Fruit fly (Drosophila melanogaster) whole organism, pupa: ENCODE data around the gene spir.

Source experiments
- CG8301 ChIP-seq: fragments of 200-800 bp; sonication (Bioruptor generic); optimal IDR thresholded peaks from 2 replicates; lab custom pipeline; 2018; ENCODE audit warnings: missing biosample characterization, mild to moderate bottlenecking, missing genetic modification characterization
- D1 ChIP-seq: fragments of 200-800 bp; sonication (Bioruptor generic); optimal IDR thresholded peaks from 2 replicates; lab custom pipeline; 2018; ENCODE audit warnings: missing biosample characterization, mild to moderate bottlenecking, missing genetic modification characterization, moderate library complexity
- EcR ChIP-seq: fragments of 200-800 bp; sonication (Bioruptor generic); optimal IDR thresholded peaks from 3 replicates; lab custom pipeline; 2019; ENCODE audit warnings: missing biosample characterization, missing genetic modification characterization, mild to moderate bottlenecking, moderate library complexity, missing genetic modification reagents
- Pif1B ChIP-seq: fragments of 200-800 bp; sonication (Bioruptor generic); optimal IDR thresholded peaks from 3 replicates; lab custom pipeline; 2016; ENCODE audit warnings: missing biosample characterization, missing genetic modification characterization
- rn ChIP-seq: fragments of 200-800 bp; sonication (Bioruptor generic); IDR thresholded peaks from 2 replicates; pipeline ENCODE4 v1.3.6; 2022; ENCODE audit warnings: missing biosample characterization, missing genetic modification characterization

- TF ChIP-seq D1 (tag; lab: Kevin White, UChicago) (no peak), Pif1B (no peak), CG8301 (no peak), rn (GFP tag; lab: Robert Waterston, UW) (no peak), EcR (GFP tag; lab: Kevin White, UChicago) (no peak)
Measured at dm6 chr2L:20341999-20342325, 30.9 kb downstream of the spir start.
